Worm (Caenorhabditis elegans) whole organism, early embryonic: ENCODE data around the gene T12D8.9.

Source experiments
- B0310.2 ChIP-seq: sonication (generic microtip); optimal IDR thresholded peaks from 2 replicates; lab custom pipeline; 2016; ENCODE audit warnings: mild to moderate bottlenecking, missing genetic modification characterization, missing compliant biosample characterization
- aly-1 ChIP-seq: sonication (generic microtip); optimal IDR thresholded peaks from 2 replicates; lab custom pipeline; 2016; ENCODE audit warnings: missing genetic modification characterization, missing compliant biosample characterization
- ama-1 ChIP-seq: fragments of 150-350 bp; optimal IDR thresholded peaks from 2 replicates; lab custom pipeline; 2014
- ceh-36 ChIP-seq: sonication (generic microtip); optimal IDR thresholded peaks from 2 replicates; lab custom pipeline; 2016; ENCODE audit warnings: missing genetic modification characterization, inconsistent platforms, missing compliant biosample characterization
- ets-7 ChIP-seq: sonication (generic microtip); optimal IDR thresholded peaks from 2 replicates; lab custom pipeline; 2016; ENCODE audit warnings: missing genotype, missing genetic modification characterization, missing compliant biosample characterization
- flt-1 ChIP-seq: fragments of 200-800 bp; sonication (Bioruptor generic); IDR thresholded peaks from 2 replicates; pipeline ENCODE4 v1.3.6; 2022; ENCODE audit warnings: missing genetic modification characterization, missing compliant biosample characterization
- hmg-4 ChIP-seq: fragments of 200-800 bp; sonication (Bioruptor generic); optimal IDR thresholded peaks from 2 replicates; lab custom pipeline; 2018; ENCODE audit warnings: mild to moderate bottlenecking, missing genetic modification characterization, missing compliant biosample characterization
- tbx-11 ChIP-seq: fragments of 200-800 bp; sonication (Bioruptor generic); IDR thresholded peaks from 2 replicates; pipeline ENCODE4 v1.3.6; 2022; ENCODE audit warnings: missing genetic modification characterization, missing compliant biosample characterization
- tra-4 ChIP-seq: sonication (generic microtip); optimal IDR thresholded peaks from 2 replicates; lab custom pipeline; 2017; ENCODE audit warnings: missing genetic modification characterization, missing compliant biosample characterization

DNA sequence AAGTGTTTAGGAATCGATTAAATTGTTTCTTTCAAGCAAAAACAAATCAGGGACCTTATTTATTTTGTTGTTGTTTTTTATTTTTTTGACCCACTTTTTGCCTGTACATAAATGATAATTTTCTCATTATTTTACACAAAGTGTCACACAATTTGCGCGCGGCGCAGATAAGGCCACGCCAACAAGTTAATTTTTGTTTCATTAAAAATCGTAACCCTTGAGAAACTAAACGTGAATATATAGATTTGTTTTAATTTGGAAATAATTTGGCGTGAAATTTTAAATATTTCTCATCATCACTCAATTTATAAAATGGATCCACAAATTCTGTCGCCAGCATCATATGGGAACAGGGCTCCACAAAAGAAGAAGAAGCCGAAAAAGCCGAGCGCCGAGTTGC lies 36.4 kb upstream of the T12D8.9 start, which contains the start of gene T05D4.5:
- TF ChIP-seq ama-1 (lab: Kevin White, UChicago) (no peak), hmg-4 (GFP tag; lab: Kevin White, UChicago) (no peak), tra-4 (no peak), B0310.2 (tag; lab: Kevin White, UChicago) (no peak), ceh-36 (tag; lab: Kevin White, UChicago) (no peak), ets-7 (tag; lab: Kevin White, UChicago) (no peak), aly-1 (no peak), tbx-11 (GFP tag; lab: Robert Waterston, UW) (no peak), flt-1 (GFP tag; lab: Robert Waterston, UW) (no peak)
